Worm (Caenorhabditis elegans) whole organism, late embryonic: Measurements from ENCODE around the gene Y67A10A.11.

Source experiments
- C38D4.7 ChIP-seq: fragments of 200-800 bp; sonication (Bioruptor generic); optimal IDR thresholded peaks from 2 replicates; lab custom pipeline; 2018; ENCODE audit warnings: mild to moderate bottlenecking, missing genetic modification characterization, moderate library complexity, missing compliant biosample characterization
- F13H6.1 ChIP-seq: sonication (generic microtip); optimal IDR thresholded peaks from 2 replicates; lab custom pipeline; 2016; ENCODE audit warnings: missing genetic modification characterization, missing compliant biosample characterization
- K02D7.2 ChIP-seq: sonication (generic microtip); optimal IDR thresholded peaks from 2 replicates; lab custom pipeline; 2017; ENCODE audit warnings: mild to moderate bottlenecking, missing genetic modification characterization, missing compliant biosample characterization
- T23F11.4 ChIP-seq: fragments of 200-800 bp; sonication (Bioruptor generic); optimal IDR thresholded peaks from 2 replicates; lab custom pipeline; 2018; ENCODE audit warnings: mild to moderate bottlenecking, missing genetic modification characterization, missing compliant biosample characterization
- Y22D7AL.16 ChIP-seq: sonication (generic microtip); optimal IDR thresholded peaks from 2 replicates; lab custom pipeline; 2016; ENCODE audit warnings: missing genetic modification characterization, missing compliant biosample characterization
- ceh-18 ChIP-seq: sonication (generic microtip); optimal IDR thresholded peaks from 2 replicates; lab custom pipeline; 2016; ENCODE audit warnings: missing genetic modification characterization, missing compliant biosample characterization
- ceh-19 ChIP-seq: fragments of 200-800 bp; sonication (Bioruptor generic); optimal IDR thresholded peaks from 2 replicates; lab custom pipeline; 2018; ENCODE audit warnings: mild to moderate bottlenecking, missing genetic modification characterization, missing compliant biosample characterization
- ceh-2 ChIP-seq: sonication (generic microtip); optimal IDR thresholded peaks from 2 replicates; lab custom pipeline; 2016; ENCODE audit warnings: missing genotype, missing genetic modification characterization, missing compliant biosample characterization
- ceh-24 ChIP-seq: sonication (generic microtip); optimal IDR thresholded peaks from 2 replicates; lab custom pipeline; 2016; ENCODE audit warnings: mild to moderate bottlenecking, missing genetic modification characterization, missing compliant biosample characterization
- ceh-30 ChIP-seq: fragments of 150-350 bp; optimal IDR thresholded peaks from 2 replicates; lab custom pipeline; 2014; ENCODE audit warnings: missing biosample characterization, missing genetic modification characterization
- ceh-31 ChIP-seq: sonication (generic microtip); optimal IDR thresholded peaks from 2 replicates; lab custom pipeline; 2016; ENCODE audit warnings: missing genetic modification characterization, missing compliant biosample characterization
- ceh-34 ChIP-seq: sonication (generic microtip); optimal IDR thresholded peaks from 2 replicates; lab custom pipeline; 2016; ENCODE audit warnings: mild to moderate bottlenecking, missing genetic modification characterization, missing compliant biosample characterization
- ceh-45 ChIP-seq: fragments of 200-800 bp; sonication (Bioruptor generic); IDR thresholded peaks from 2 replicates; pipeline ENCODE4 v1.3.6; 2022; ENCODE audit warnings: missing genetic modification reagents, missing genetic modification characterization, missing compliant biosample characterization
- che-1 ChIP-seq: sonication (generic microtip); optimal IDR thresholded peaks from 2 replicates; lab custom pipeline; 2016; ENCODE audit warnings: mild to moderate bottlenecking, missing genetic modification characterization, missing compliant biosample characterization
- elt-2 ChIP-seq: sonication (generic microtip); optimal IDR thresholded peaks from 2 replicates; lab custom pipeline; 2016; ENCODE audit warnings: missing genetic modification reagents, missing genetic modification characterization, missing compliant biosample characterization
- elt-4 ChIP-seq: sonication (generic microtip); optimal IDR thresholded peaks from 2 replicates; lab custom pipeline; 2016; ENCODE audit warnings: missing genetic modification characterization, missing compliant biosample characterization
- eyg-1 ChIP-seq: sonication (generic microtip); optimal IDR thresholded peaks from 2 replicates; lab custom pipeline; 2016; ENCODE audit warnings: missing genotype, missing genetic modification characterization, missing compliant biosample characterization
- gmeb-2 ChIP-seq: sonication (generic microtip); optimal IDR thresholded peaks from 2 replicates; lab custom pipeline; 2016; ENCODE audit warnings: missing genetic modification characterization, inconsistent platforms, missing compliant biosample characterization
- hlh-13 ChIP-seq: fragments of 200-800 bp; sonication (Bioruptor generic); optimal IDR thresholded peaks from 2 replicates; lab custom pipeline; 2018; ENCODE audit warnings: mild to moderate bottlenecking, missing genetic modification characterization, missing compliant biosample characterization
- hlh-8 ChIP-seq: sonication (generic microtip); optimal IDR thresholded peaks from 2 replicates; lab custom pipeline; 2016; ENCODE audit warnings: missing genotype, missing genetic modification characterization, missing compliant biosample characterization
- lim-6 ChIP-seq: sonication (generic microtip); optimal IDR thresholded peaks from 2 replicates; lab custom pipeline; 2016; ENCODE audit warnings: missing genetic modification characterization, missing compliant biosample characterization
- mec-3 ChIP-seq: sonication (generic microtip); optimal IDR thresholded peaks from 2 replicates; lab custom pipeline; 2016; ENCODE audit warnings: borderline replicate concordance, missing genetic modification characterization, missing compliant biosample characterization
- nfya-1 ChIP-seq: sonication (generic microtip); optimal IDR thresholded peaks from 2 replicates; lab custom pipeline; 2017; ENCODE audit warnings: missing genetic modification characterization, mild to moderate bottlenecking, missing compliant biosample characterization, antibody characterized with exemption, moderate library complexity
- nhr-232 ChIP-seq: sonication (generic microtip); optimal IDR thresholded peaks from 2 replicates; lab custom pipeline; 2016; ENCODE audit warnings: missing genetic modification characterization, missing compliant biosample characterization
- npax-4 ChIP-seq: sonication (generic microtip); optimal IDR thresholded peaks from 2 replicates; lab custom pipeline; 2016; ENCODE audit warnings: missing genetic modification characterization, missing compliant biosample characterization
- pat-9 ChIP-seq: fragments of 200-800 bp; sonication (Bioruptor generic); optimal IDR thresholded peaks from 2 replicates; lab custom pipeline; 2018; ENCODE audit warnings: mild to moderate bottlenecking, missing genetic modification characterization, moderate library complexity, missing compliant biosample characterization
- pha-2 ChIP-seq: sonication (generic microtip); optimal IDR thresholded peaks from 2 replicates; lab custom pipeline; 2017; ENCODE audit warnings: mild to moderate bottlenecking, missing genetic modification characterization, missing compliant biosample characterization
- pha-4 ChIP-seq: fragments of 150-350 bp; optimal IDR thresholded peaks from 2 replicates; lab custom pipeline; 2018; ENCODE audit warnings: missing biosample characterization, missing genetic modification reagents, missing genetic modification characterization
- pros-1 ChIP-seq: fragments of 150-350 bp; optimal IDR thresholded peaks from 2 replicates; lab custom pipeline; 2014; ENCODE audit warnings: missing biosample characterization, missing genetic modification reagents, missing genetic modification characterization
- sdc-2 ChIP-seq: sonication (generic microtip); optimal IDR thresholded peaks from 2 replicates; lab custom pipeline; 2016; ENCODE audit warnings: missing genotype, missing genetic modification characterization, missing compliant biosample characterization
- syd-9 ChIP-seq: sonication (generic microtip); optimal IDR thresholded peaks from 2 replicates; lab custom pipeline; 2016; ENCODE audit warnings: mild to moderate bottlenecking, missing genetic modification characterization, moderate library complexity, missing compliant biosample characterization
- tbx-2 ChIP-seq: sonication (generic microtip); optimal IDR thresholded peaks from 2 replicates; lab custom pipeline; 2016; ENCODE audit warnings: missing genetic modification characterization, missing compliant biosample characterization
- ttx-3 ChIP-seq: sonication (generic microtip); optimal IDR thresholded peaks from 2 replicates; lab custom pipeline; 2016; ENCODE audit warnings: missing genetic modification reagents, missing genetic modification characterization, missing compliant biosample characterization
- unc-3 ChIP-seq, 2 experiments: fragments of 200-800 bp in 1 of 2; sonication (Bioruptor generic) in 1 of 2; sonication (generic microtip) in 1 of 2; conservative IDR thresholded peaks in 1 of 2; optimal IDR thresholded peaks in 1 of 2; 2 replicates each; pipeline versions ENCODE4 v1.3.6 to Lab custom; 2016 to 2022; ENCODE audit warnings: missing compliant biosample characterization in 2 of 2, missing genetic modification characterization in 2 of 2, missing genetic modification reagents in 1 of 2
- zip-5 ChIP-seq: sonication (generic microtip); optimal IDR thresholded peaks from 2 replicates; lab custom pipeline; 2016; ENCODE audit warnings: missing genetic modification characterization, missing compliant biosample characterization
- ztf-16 ChIP-seq: sonication (generic microtip); optimal IDR thresholded peaks from 2 replicates; lab custom pipeline; 2017; ENCODE audit warnings: missing genetic modification characterization, missing compliant biosample characterization

The Y67A10A.11 gene

ce11 chrIV:14339657-14340056, at the start of gene Y67A10A.11:
Gene Y67A10A.11 (plus strand): TSS chrIV:14339957.
- TF ChIP-seq C38D4.7: no peak
- TF ChIP-seq T23F11.4 (GFP tag; lab: Kevin White, UChicago): no peak
- no peak for TF ChIP-seq pros-1 (tag; lab: Kevin White, UChicago)
- no peak for TF ChIP-seq tbx-2 (tag; lab: Kevin White, UChicago)
- TF ChIP-seq gmeb-2 (tag; lab: Kevin White, UChicago): no peak
- TF ChIP-seq hlh-13 (GFP tag; lab: Kevin White, UChicago): no peak
- no peak for TF ChIP-seq ceh-2 (tag; lab: Kevin White, UChicago)

ce11 chrIV:14291601-14292000, 48.2 kb upstream of the Y67A10A.11 start, which contains the start of gene Y64G10A.7:
Gene Y64G10A.7 (plus strand): TSS chrIV:14291901.
- TF ChIP-seq K02D7.2 (tag; lab: Kevin White, UChicago): no peak
- no peak for TF ChIP-seq zip-5
- TF ChIP-seq hlh-8 (tag; lab: Kevin White, UChicago): no peak

- TF ChIP-seq pha-4: no peak
- peak; percentile 58 for TF ChIP-seq ceh-34 (tag; lab: Kevin White, UChicago)
- TF ChIP-seq ceh-19 (GFP tag; lab: Kevin White, UChicago): peak; percentile 11
Measured at ce11 chrIV:14295262-14295661, 44.5 kb upstream of the Y67A10A.11 start.

- no peak for TF ChIP-seq ceh-31 (tag; lab: Kevin White, UChicago)
- TF ChIP-seq nfya-1 (tag; lab: Kevin White, UChicago): no peak
- no peak for TF ChIP-seq gmeb-2 (tag; lab: Kevin White, UChicago)
- TF ChIP-seq ceh-34 (tag; lab: Kevin White, UChicago): no peak
- TF ChIP-seq nhr-232 (tag; lab: Kevin White, UChicago): no peak
- TF ChIP-seq ceh-45 (GFP tag; lab: Robert Waterston, UW): no peak
- TF ChIP-seq eyg-1 (tag; lab: Kevin White, UChicago): no peak
- TF ChIP-seq sdc-2 (tag; lab: Kevin White, UChicago): no peak
- no peak for TF ChIP-seq pha-4
- no peak for TF ChIP-seq ttx-3 (tag; lab: Kevin White, UChicago)
- TF ChIP-seq npax-4 (tag; lab: Kevin White, UChicago): no peak
- TF ChIP-seq elt-4: no peak
- TF ChIP-seq pat-9 (tag; lab: Kevin White, UChicago): no peak
- no peak for TF ChIP-seq pha-2 (tag; lab: Kevin White, UChicago)
- TF ChIP-seq hlh-13 (GFP tag; lab: Kevin White, UChicago): no peak
- no peak for TF ChIP-seq elt-2 (tag; lab: Kevin White, UChicago)
- TF ChIP-seq F13H6.1 (tag; lab: Kevin White, UChicago): no peak
- no peak for TF ChIP-seq lim-6
- TF ChIP-seq ceh-30 (tag; lab: Kevin White, UChicago): no peak
Measured at ce11 chrIV:14297058-14297457, 42.7 kb upstream of the Y67A10A.11 start.

ce11 chrIV:14305813-14306212, 33.9 kb upstream of the Y67A10A.11 start:
- no peak for TF ChIP-seq gmeb-2 (tag; lab: Kevin White, UChicago)
- no peak for TF ChIP-seq hlh-13 (GFP tag; lab: Kevin White, UChicago)
- TF ChIP-seq ztf-16 (tag; lab: Kevin White, UChicago): no peak
- no peak for TF ChIP-seq ceh-18 (tag; lab: Kevin White, UChicago)
- TF ChIP-seq syd-9: no peak
- TF ChIP-seq Y22D7AL.16 (tag; lab: Kevin White, UChicago): no peak
- no peak for TF ChIP-seq unc-3 (GFP tag; conservative IDR thresholded peaks at IDR 0.05; lab: Robert Waterston, UW)
- TF ChIP-seq unc-3 (tag; optimal IDR thresholded peaks at IDR 0.05; lab: Kevin White, UChicago): no peak
- no peak for TF ChIP-seq mec-3
- no peak for TF ChIP-seq che-1
- no peak for TF ChIP-seq ceh-24 (tag; lab: Kevin White, UChicago)
- no peak for TF ChIP-seq pat-9 (tag; lab: Kevin White, UChicago)
